Fruit fly (Drosophila melanogaster) whole organism, prepupa: ENCODE results near the gene Slh.
A peak's percentile ranks its signal among the peaks of the same experiment; 100 is the strongest.

Source experiments
- Blimp-1 ChIP-seq: fragments of 200-800 bp; sonication (Bioruptor generic); optimal IDR thresholded peaks from 3 replicates; lab custom pipeline; 2017; ENCODE audit warnings: missing biosample characterization, missing genetic modification characterization, mild to moderate bottlenecking, moderate library complexity, missing genetic modification reagents
- CG10631 ChIP-seq: fragments of 200-800 bp; sonication (Bioruptor generic); optimal IDR thresholded peaks from 2 replicates; lab custom pipeline; 2016; ENCODE audit warnings: missing biosample characterization, missing genetic modification characterization
- CG10669 ChIP-seq: fragments of 200-800 bp; sonication (Bioruptor generic); optimal IDR thresholded peaks from 3 replicates; lab custom pipeline; 2018; ENCODE audit warnings: missing biosample characterization, mild to moderate bottlenecking, missing genetic modification characterization, moderate library complexity
- CG11762 ChIP-seq: fragments of 200-800 bp; sonication (Bioruptor generic); optimal IDR thresholded peaks from 3 replicates; lab custom pipeline; 2016; ENCODE audit warnings: missing biosample characterization, missing genetic modification characterization; ENCODE audit not compliant: insufficient read depth
- CG11902 ChIP-seq: fragments of 200-800 bp; sonication (Bioruptor generic); optimal IDR thresholded peaks from 3 replicates; lab custom pipeline; 2016; ENCODE audit warnings: missing biosample characterization, missing genetic modification characterization
- CG15336 ChIP-seq: fragments of 200-800 bp; sonication (Bioruptor generic); IDR thresholded peaks from 2 replicates; pipeline ENCODE4 v1.3.6; 2022; ENCODE audit warnings: missing biosample characterization, missing genetic modification characterization
- CG1621 ChIP-seq: fragments of 200-800 bp; sonication (Bioruptor generic); optimal IDR thresholded peaks from 3 replicates; lab custom pipeline; 2018; ENCODE audit warnings: missing biosample characterization, mild to moderate bottlenecking, missing genetic modification characterization
- CG16779 ChIP-seq: fragments of 200-800 bp; sonication (Bioruptor generic); optimal IDR thresholded peaks from 3 replicates; lab custom pipeline; 2017; ENCODE audit warnings: missing biosample characterization, mild to moderate bottlenecking, missing genetic modification characterization
- CG3032 ChIP-seq: fragments of 200-800 bp; optimal IDR thresholded peaks from 2 replicates; lab custom pipeline; 2019; ENCODE audit warnings: missing biosample characterization, mild to moderate bottlenecking, missing genetic modification characterization, moderate library complexity
- CG31627 ChIP-seq: fragments of 200-800 bp; sonication (Bioruptor generic); optimal IDR thresholded peaks from 3 replicates; lab custom pipeline; 2016; ENCODE audit warnings: missing biosample characterization, missing genetic modification characterization
- CG32006 ChIP-seq: fragments of 200-800 bp; sonication (Bioruptor generic); optimal IDR thresholded peaks from 3 replicates; lab custom pipeline; 2017; ENCODE audit warnings: missing biosample characterization, mild to moderate bottlenecking, missing genetic modification characterization
- CG3919 ChIP-seq: fragments of 200-800 bp; sonication (Bioruptor generic); optimal IDR thresholded peaks from 3 replicates; lab custom pipeline; 2016; ENCODE audit warnings: missing biosample characterization, missing genetic modification characterization
- CG4318 ChIP-seq: fragments of 200-800 bp; sonication (Bioruptor generic); optimal IDR thresholded peaks from 3 replicates; lab custom pipeline; 2017; ENCODE audit warnings: missing biosample characterization, mild to moderate bottlenecking, missing genetic modification characterization
- CG6163 ChIP-seq: fragments of 200-800 bp; sonication (Bioruptor generic); IDR thresholded peaks from 3 replicates; pipeline ENCODE4 v1.3.6; 2022; ENCODE audit warnings: missing biosample characterization, missing genetic modification characterization
- CG6276 ChIP-seq: fragments of 200-800 bp; sonication (Bioruptor generic); optimal IDR thresholded peaks from 2 replicates; lab custom pipeline; 2017; ENCODE audit warnings: missing biosample characterization, mild to moderate bottlenecking, missing genetic modification characterization
- CG6808 ChIP-seq: fragments of 200-800 bp; sonication (Bioruptor generic); optimal IDR thresholded peaks from 3 replicates; lab custom pipeline; 2017; ENCODE audit warnings: missing biosample characterization, missing genetic modification characterization, mild to moderate bottlenecking, moderate library complexity, missing genetic modification reagents
- CG8119 ChIP-seq: fragments of 200-800 bp; sonication (Bioruptor generic); IDR thresholded peaks from 3 replicates; pipeline ENCODE4 v1.3.6; 2022; ENCODE audit warnings: missing biosample characterization, missing genetic modification characterization
- CG8319 ChIP-seq: fragments of 200-800 bp; sonication (Bioruptor generic); optimal IDR thresholded peaks from 3 replicates; lab custom pipeline; 2016; ENCODE audit warnings: missing biosample characterization, missing genetic modification characterization
- CG9139 ChIP-seq: fragments of 200-800 bp; sonication (Bioruptor generic); optimal IDR thresholded peaks from 3 replicates; lab custom pipeline; 2017; ENCODE audit warnings: missing biosample characterization, mild to moderate bottlenecking, missing genetic modification characterization
- Eip93F ChIP-seq: fragments of 200-800 bp; sonication (Bioruptor generic); optimal IDR thresholded peaks from 2 replicates; lab custom pipeline; 2016; ENCODE audit warnings: missing biosample characterization, mild to moderate bottlenecking, missing genetic modification characterization
- Ets21C ChIP-seq: fragments of 200-800 bp; sonication (Bioruptor generic); optimal IDR thresholded peaks from 3 replicates; lab custom pipeline; 2016; ENCODE audit warnings: missing biosample characterization, missing genetic modification characterization
- Ets96B ChIP-seq: fragments of 200-800 bp; optimal IDR thresholded peaks from 2 replicates; lab custom pipeline; 2019; ENCODE audit warnings: missing biosample characterization, mild to moderate bottlenecking, missing genetic modification characterization, moderate library complexity
- Hr38 ChIP-seq: sonication (Bioruptor generic); optimal IDR thresholded peaks from 2 replicates; lab custom pipeline; 2016; ENCODE audit warnings: missing biosample characterization, missing genetic modification characterization
- Hr39 ChIP-seq: fragments of 200-800 bp; sonication (Bioruptor generic); optimal IDR thresholded peaks from 2 replicates; lab custom pipeline; 2016; ENCODE audit warnings: missing biosample characterization, missing genetic modification characterization
- Hr4 ChIP-seq: fragments of 200-800 bp; sonication (Bioruptor generic); optimal IDR thresholded peaks from 3 replicates; lab custom pipeline; 2016; ENCODE audit warnings: missing biosample characterization, missing genetic modification characterization
- Lpt ChIP-seq: fragments of 200-800 bp; sonication (Bioruptor generic); optimal IDR thresholded peaks from 3 replicates; lab custom pipeline; 2016; ENCODE audit warnings: missing biosample characterization, missing genetic modification characterization
- Met ChIP-seq: fragments of 200-800 bp; sonication (Bioruptor generic); optimal IDR thresholded peaks from 3 replicates; lab custom pipeline; 2016; ENCODE audit warnings: missing biosample characterization, missing genetic modification characterization
- OdsH ChIP-seq: fragments of 200-800 bp; sonication (Bioruptor generic); optimal IDR thresholded peaks from 3 replicates; lab custom pipeline; 2016; ENCODE audit warnings: missing biosample characterization, missing genetic modification characterization
- Smox ChIP-seq: fragments of 200-800 bp; sonication (Bioruptor generic); optimal IDR thresholded peaks from 3 replicates; lab custom pipeline; 2016; ENCODE audit warnings: missing biosample characterization, missing genetic modification characterization
- Sox102F ChIP-seq: fragments of 200-800 bp; sonication (Bioruptor generic); optimal IDR thresholded peaks from 2 replicates; lab custom pipeline; 2016; ENCODE audit warnings: missing biosample characterization, mild to moderate bottlenecking, missing genetic modification characterization
- Sox14 ChIP-seq: fragments of 200-800 bp; sonication (Bioruptor generic); optimal IDR thresholded peaks from 3 replicates; lab custom pipeline; 2016; ENCODE audit warnings: missing biosample characterization, missing genetic modification characterization
- Sox15 ChIP-seq: fragments of 200-800 bp; sonication (Bioruptor generic); optimal IDR thresholded peaks from 3 replicates; lab custom pipeline; 2016; ENCODE audit warnings: missing biosample characterization, missing genetic modification characterization
- achi ChIP-seq: fragments of 200-800 bp; sonication (Bioruptor generic); optimal IDR thresholded peaks from 3 replicates; lab custom pipeline; 2016; ENCODE audit warnings: missing biosample characterization, missing genetic modification characterization
- acj6 ChIP-seq: fragments of 200-800 bp; sonication (Bioruptor generic); optimal IDR thresholded peaks from 3 replicates; lab custom pipeline; 2016; ENCODE audit warnings: missing biosample characterization, missing genetic modification characterization
- cyc ChIP-seq: fragments of 200-800 bp; sonication (Bioruptor generic); optimal IDR thresholded peaks from 3 replicates; lab custom pipeline; 2016; ENCODE audit warnings: missing biosample characterization, missing genetic modification characterization
- dac ChIP-seq: fragments of 200-800 bp; sonication (Bioruptor generic); optimal IDR thresholded peaks from 2 replicates; lab custom pipeline; 2017; ENCODE audit warnings: missing biosample characterization, mild to moderate bottlenecking, missing genetic modification characterization
- dsx ChIP-seq: fragments of 200-800 bp; optimal IDR thresholded peaks from 3 replicates; lab custom pipeline; 2019; ENCODE audit warnings: missing biosample characterization, mild to moderate bottlenecking, missing genetic modification characterization, moderate library complexity; ENCODE audit not compliant: poor library complexity, severe bottlenecking
- esn ChIP-seq: fragments of 200-800 bp; sonication (Bioruptor generic); optimal IDR thresholded peaks from 2 replicates; lab custom pipeline; 2016; ENCODE audit warnings: missing biosample characterization, mild to moderate bottlenecking, missing genetic modification characterization, moderate library complexity
- fd59A ChIP-seq: fragments of 200-800 bp; sonication (Bioruptor generic); optimal IDR thresholded peaks from 2 replicates; lab custom pipeline; 2017; ENCODE audit warnings: missing biosample characterization, mild to moderate bottlenecking, missing genetic modification characterization, missing genetic modification reagents
- fkh ChIP-seq: fragments of 200-800 bp; sonication (Bioruptor generic); optimal IDR thresholded peaks from 3 replicates; lab custom pipeline; 2017; ENCODE audit warnings: missing biosample characterization, mild to moderate bottlenecking, missing genetic modification characterization, moderate library complexity
- lz ChIP-seq: fragments of 200-800 bp; sonication (Bioruptor generic); optimal IDR thresholded peaks from 3 replicates; lab custom pipeline; 2016; ENCODE audit warnings: missing biosample characterization, missing genetic modification characterization
- salr ChIP-seq, 2 experiments: fragments of 200-800 bp; sonication (Bioruptor generic); optimal IDR thresholded peaks; 3 replicates each; lab custom pipeline; 2016 to 2018; ENCODE audit warnings: missing biosample characterization in 2 of 2, missing genetic modification characterization in 2 of 2, mild to moderate bottlenecking in 1 of 2
- spab ChIP-seq: fragments of 200-800 bp; sonication (Bioruptor generic); optimal IDR thresholded peaks from 2 replicates; lab custom pipeline; 2017; ENCODE audit warnings: missing biosample characterization, mild to moderate bottlenecking, missing genetic modification characterization, missing genetic modification reagents
- svp ChIP-seq: fragments of 200-800 bp; sonication (Bioruptor generic); peaks from one replicate; lab custom pipeline; 2016; ENCODE audit warnings: missing biosample characterization, missing genetic modification characterization
- topi ChIP-seq: fragments of 200-800 bp; sonication (Bioruptor generic); optimal IDR thresholded peaks from 3 replicates; lab custom pipeline; 2016; ENCODE audit warnings: missing biosample characterization, missing genetic modification characterization

Gene Slh

DNA sequence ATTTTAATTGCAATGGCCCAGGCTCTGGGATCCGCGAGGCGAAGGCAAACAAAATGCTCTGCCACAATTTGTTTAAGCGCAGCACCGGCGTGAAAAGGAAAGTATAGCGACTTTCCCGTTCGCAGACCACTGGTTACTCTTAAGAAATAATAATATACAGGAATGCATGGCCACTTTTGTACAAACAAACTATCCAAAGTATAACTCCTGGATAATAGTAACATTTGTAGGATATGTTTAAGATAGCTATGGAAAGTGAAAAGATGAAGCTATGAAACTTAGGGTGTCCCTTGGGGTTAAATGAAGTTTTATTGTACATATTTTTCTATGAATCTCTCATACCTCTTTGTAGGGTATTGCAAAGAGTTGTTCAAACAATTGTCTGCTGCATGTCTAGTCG is 14.1 kb downstream of the Slh start (continued):
- TF ChIP-seq dsx (GFP tag; lab: Kevin White, UChicago): no peak
- peak; percentile 89 for TF ChIP-seq CG32006
- no peak for TF ChIP-seq Hr38 (GFP tag; lab: Kevin White, UChicago)
- TF ChIP-seq CG11902: no peak
- TF ChIP-seq OdsH: peak; percentile 26

DNA sequence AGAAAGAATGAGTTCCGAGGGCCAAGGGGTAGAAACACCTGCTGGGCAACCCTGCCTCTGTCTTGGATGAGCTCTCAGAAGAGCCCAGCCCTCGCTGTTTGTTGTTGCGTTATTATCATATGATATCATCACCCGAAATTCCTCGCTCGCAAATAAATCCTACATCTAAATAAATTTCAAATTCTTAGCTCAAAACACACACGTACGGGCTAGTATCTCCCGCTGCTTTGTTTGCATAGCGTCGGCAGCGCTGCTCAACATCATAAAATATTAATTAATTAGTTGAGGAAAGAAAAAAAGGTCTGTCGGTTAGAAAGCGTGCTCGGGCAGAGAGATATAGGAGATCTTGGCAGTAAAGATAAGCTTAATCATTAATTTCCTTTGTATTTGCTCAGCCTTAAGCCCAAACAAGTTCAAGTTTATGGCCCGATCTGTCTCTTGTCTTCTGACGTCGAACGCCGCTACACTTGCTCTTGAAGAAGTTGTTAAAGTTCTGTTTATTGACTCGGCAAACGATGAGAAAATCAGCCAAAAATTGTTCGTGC is 18.6 kb downstream of the Slh start:
- no peak for TF ChIP-seq topi (GFP tag; lab: Kevin White, UChicago)
- TF ChIP-seq, all 60 proteins: peak for 0

DNA sequence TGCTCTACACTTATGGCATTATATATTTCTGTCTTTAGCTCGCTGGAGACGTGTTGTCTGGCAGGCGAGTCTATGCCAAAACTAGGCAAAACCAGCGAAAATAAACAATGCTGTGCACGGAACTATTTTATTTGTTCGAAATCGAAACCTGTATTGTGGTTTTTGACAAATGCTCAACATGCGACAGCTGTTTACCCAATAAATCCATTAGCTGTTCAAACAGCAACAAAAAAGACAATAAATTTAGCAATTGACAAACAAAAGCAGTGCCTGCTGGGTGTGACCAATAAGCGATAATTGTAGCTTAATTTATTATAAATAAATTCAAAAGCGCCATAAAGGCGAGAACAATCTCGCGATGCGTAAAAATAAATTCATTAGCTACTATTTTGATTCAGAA is 19.7 kb downstream of the Slh start:
- TF ChIP-seq Blimp-1 (GFP tag; lab: Kevin White, UChicago) (no peak), fkh (GFP tag; lab: Kevin White, UChicago) (peak; percentile 47)

DNA sequence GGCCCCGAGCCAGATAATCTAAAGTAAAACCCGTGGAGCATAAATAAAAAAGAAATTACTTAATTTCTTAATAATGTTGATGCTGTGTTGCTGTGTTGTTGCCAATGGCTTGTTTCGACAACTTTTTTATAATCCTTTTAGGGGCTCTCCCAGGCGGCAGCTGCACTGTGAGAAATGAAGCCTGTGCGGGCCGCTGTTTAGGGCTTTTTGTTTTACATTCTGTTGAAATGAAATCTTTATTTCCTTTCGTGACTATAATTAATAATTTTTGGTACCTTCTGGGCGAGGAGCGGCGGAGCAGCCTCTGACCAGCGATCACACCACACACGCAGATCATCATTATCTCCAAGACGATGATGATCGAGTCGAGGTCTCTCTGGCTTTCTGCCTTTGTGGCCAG is 21.9 kb downstream of the Slh start:
- TF ChIP-seq CG31627 (peak; percentile 9), CG1621 (no peak), Smox (GFP tag; lab: Kevin White, UChicago) (peak; percentile 7), CG3919 (GFP tag; lab: Kevin White, UChicago) (no peak), Sox15 (GFP tag; lab: Kevin White, UChicago) (no peak), CG10669 (GFP tag; lab: Kevin White, UChicago) (no peak), CG15336 (GFP tag; lab: Robert Waterston, UW) (no peak), Met (peak; percentile 19), Ets96B (no peak), CG10631 (GFP tag; lab: Kevin White, UChicago) (no peak), svp (GFP tag; lab: Kevin White, UChicago) (peak; percentile 74), CG4318 (GFP tag; lab: Kevin White, UChicago) (no peak), Sox102F (GFP tag; lab: Kevin White, UChicago) (no peak), CG8319 (GFP tag; lab: Kevin White, UChicago) (no peak), fkh (GFP tag; lab: Kevin White, UChicago) (no peak), CG9139 (GFP tag; lab: Kevin White, UChicago) (no peak), CG6808 (GFP tag; lab: Kevin White, UChicago) (peak; percentile 30), spab (GFP tag; lab: Kevin White, UChicago) (no peak), CG6276 (no peak), CG11762 (GFP tag; lab: Kevin White, UChicago) (no peak), topi (GFP tag; lab: Kevin White, UChicago) (no peak), CG32006 (no peak), salr (GFP tag; optimal IDR thresholded peaks at IDR 0.05; lab: Kevin White, UChicago) (no peak), esn (GFP tag; lab: Kevin White, UChicago) (no peak), Sox14 (GFP tag; lab: Kevin White, UChicago) (no peak), CG6163 (no peak), Hr38 (GFP tag; lab: Kevin White, UChicago) (no peak), Lpt (GFP tag; lab: Kevin White, UChicago) (no peak), CG8119 (no peak), CG16779 (tag; lab: Kevin White, UChicago) (no peak), CG3032 (peak; percentile 3), acj6 (GFP tag; lab: Kevin White, UChicago) (no peak), Eip93F (no peak), Blimp-1 (GFP tag; lab: Kevin White, UChicago) (no peak), cyc (GFP tag; lab: Kevin White, UChicago) (no peak), dsx (GFP tag; lab: Kevin White, UChicago) (no peak), Ets21C (GFP tag; lab: Kevin White, UChicago) (no peak), Hr4 (GFP tag; lab: Kevin White, UChicago) (no peak), CG11902 (no peak), Hr39 (GFP tag; lab: Kevin White, UChicago) (peak; percentile 4), dac (GFP tag; lab: Kevin White, UChicago) (no peak), lz (GFP tag; lab: Kevin White, UChicago) (peak; percentile 18), fd59A (no peak), achi (GFP tag; lab: Kevin White, UChicago) (no peak)
